Worm (Caenorhabditis elegans) whole organism, L4 larva: ENCODE results near the gene Y38A10A.7.
A peak's percentile ranks its signal among the peaks of the same experiment; 100 is the strongest.

Experiments used
- F10B5.3 ChIP-seq: sonication (generic microtip); optimal IDR thresholded peaks from 2 replicates; lab custom pipeline; 2016; ENCODE audit warnings: mild to moderate bottlenecking, missing genetic modification characterization, missing compliant biosample characterization
- F37D6.2 ChIP-seq: sonication (generic microtip); optimal IDR thresholded peaks from 2 replicates; lab custom pipeline; 2016; ENCODE audit warnings: mild to moderate bottlenecking, missing genetic modification characterization, missing compliant biosample characterization
- F44E2.7 ChIP-seq: fragments of 200-800 bp; sonication (Bioruptor generic); IDR thresholded peaks from 2 replicates; pipeline ENCODE4 v2.1.2; 2022; ENCODE audit warnings: missing genetic modification characterization, missing compliant biosample characterization
- T20F7.1 ChIP-seq: fragments of 200-800 bp; sonication (Bioruptor generic); optimal IDR thresholded peaks from 2 replicates; lab custom pipeline; 2018; ENCODE audit warnings: mild to moderate bottlenecking, missing genetic modification characterization, missing compliant biosample characterization
- T26A8.4 ChIP-seq: fragments of 200-800 bp; sonication (Bioruptor generic); IDR thresholded peaks from 2 replicates; pipeline ENCODE4 v1.3.6; 2022; ENCODE audit warnings: missing genetic modification characterization, missing compliant biosample characterization
- Y105C5A.15 ChIP-seq: fragments of 200-800 bp; sonication (Bioruptor generic); IDR thresholded peaks from 2 replicates; pipeline ENCODE4 v1.3.6; 2022; ENCODE audit warnings: missing genetic modification characterization, missing compliant biosample characterization
- Y75B8A.6 ChIP-seq: fragments of 200-800 bp; sonication (Bioruptor generic); IDR thresholded peaks from 2 replicates; pipeline ENCODE4 v1.3.6; 2022; ENCODE audit warnings: missing genetic modification reagents, missing genetic modification characterization, missing compliant biosample characterization
- ZK337.2 ChIP-seq: fragments of 200-800 bp; sonication (Bioruptor generic); IDR thresholded peaks from 2 replicates; pipeline ENCODE4 v1.3.6; 2022; ENCODE audit warnings: missing genetic modification reagents, missing genetic modification characterization, missing compliant biosample characterization
- aha-1 ChIP-seq: fragments of 150-350 bp; peaks from one replicate; lab custom pipeline; 2014; ENCODE audit warnings: missing biosample characterization, missing genetic modification characterization
- arid-1 ChIP-seq: fragments of 200-800 bp; sonication (Bioruptor generic); conservative IDR thresholded peaks from 2 replicates; pipeline ENCODE4 v1.3.6; 2022; ENCODE audit warnings: missing genetic modification reagents, missing genetic modification characterization, missing compliant biosample characterization
- ceh-44 ChIP-seq: fragments of 200-800 bp; sonication (Bioruptor generic); IDR thresholded peaks from 2 replicates; pipeline ENCODE4 v1.3.6; 2022; ENCODE audit warnings: missing genetic modification reagents, missing genetic modification characterization, missing compliant biosample characterization
- daf-16 ChIP-seq, 3 experiments: sonication (generic microtip); optimal IDR thresholded peaks; 2 replicates each; lab custom pipeline; 2016 to 2017; ENCODE audit warnings: missing genetic modification characterization in 3 of 3, missing genetic modification reagents in 3 of 3, mild to moderate bottlenecking in 2 of 3, missing compliant biosample characterization in 2 of 3, missing biosample characterization in 1 of 3, moderate library complexity in 1 of 3
- daf-19 ChIP-seq: fragments of 200-800 bp; sonication (Bioruptor generic); conservative IDR thresholded peaks from 2 replicates; pipeline ENCODE4 v1.3.6; 2022; ENCODE audit warnings: missing genetic modification characterization, missing compliant biosample characterization
- dmd-9 ChIP-seq: fragments of 200-800 bp; sonication (Bioruptor generic); IDR thresholded peaks from 2 replicates; pipeline ENCODE4 v1.3.6; 2022; ENCODE audit warnings: missing genetic modification reagents, missing genetic modification characterization, missing compliant biosample characterization
- dpl-1 ChIP-seq: fragments of 150-350 bp; optimal IDR thresholded peaks from 2 replicates; lab custom pipeline; 2014; ENCODE audit warnings: missing biosample characterization, missing genetic modification reagents, missing genetic modification characterization
- duxl-1 ChIP-seq: sonication (generic microtip); optimal IDR thresholded peaks from 2 replicates; lab custom pipeline; 2016; ENCODE audit warnings: mild to moderate bottlenecking, missing genetic modification characterization, moderate library complexity, missing compliant biosample characterization; ENCODE audit not compliant: poor library complexity
- dve-1 ChIP-seq: sonication (generic microtip); optimal IDR thresholded peaks from 2 replicates; lab custom pipeline; 2017; ENCODE audit warnings: antibody characterized with exemption, mild to moderate bottlenecking, missing genetic modification characterization, missing compliant biosample characterization; ENCODE audit not compliant: insufficient read depth
- egl-27 ChIP-seq: sonication (generic microtip); optimal IDR thresholded peaks from 3 replicates; lab custom pipeline; 2017; ENCODE audit warnings: missing biosample characterization, missing genetic modification reagents, missing genetic modification characterization
- hlh-11 ChIP-seq: fragments of 200-800 bp; sonication (Bioruptor generic); optimal IDR thresholded peaks from 2 replicates; lab custom pipeline; 2018; ENCODE audit warnings: mild to moderate bottlenecking, missing genetic modification characterization, missing compliant biosample characterization
- hlh-30 ChIP-seq: sonication (generic microtip); optimal IDR thresholded peaks from 2 replicates; lab custom pipeline; 2017; ENCODE audit warnings: antibody characterized with exemption, mild to moderate bottlenecking, missing genetic modification characterization, missing compliant biosample characterization; ENCODE audit not compliant: insufficient read depth
- lim-7 ChIP-seq: fragments of 200-800 bp; sonication (Bioruptor generic); IDR thresholded peaks from 2 replicates; pipeline ENCODE4 v1.3.6; 2022; ENCODE audit warnings: missing genetic modification characterization, missing compliant biosample characterization
- lin-1 ChIP-seq: fragments of 200-800 bp; sonication (Bioruptor generic); IDR thresholded peaks from 2 replicates; pipeline ENCODE4 v1.3.6; 2022; ENCODE audit warnings: missing genetic modification reagents, missing genetic modification characterization, missing compliant biosample characterization
- lin-38 ChIP-seq: fragments of 200-800 bp; sonication (Bioruptor generic); IDR thresholded peaks from 2 replicates; pipeline ENCODE4 v1.3.6; 2022; ENCODE audit warnings: missing genetic modification reagents, missing genetic modification characterization, missing compliant biosample characterization
- lin-39 ChIP-seq: fragments of 150-350 bp; optimal IDR thresholded peaks from 2 replicates; lab custom pipeline; 2014; ENCODE audit warnings: missing biosample characterization, missing genetic modification reagents, missing genetic modification characterization
- lsy-2 ChIP-seq, 2 experiments: fragments of 150-350 bp in 1 of 2; sonication (generic microtip) in 1 of 2; optimal IDR thresholded peaks; 2 replicates each; lab custom pipeline; 2014 to 2017; ENCODE audit warnings: missing biosample characterization in 2 of 2, missing genetic modification characterization in 2 of 2
- madf-5 ChIP-seq, 2 experiments: fragments of 200-800 bp; sonication (Bioruptor generic); IDR thresholded peaks; 2 replicates each; pipeline ENCODE4 v1.3.6; 2022; ENCODE audit warnings: missing compliant biosample characterization in 2 of 2, missing genetic modification characterization in 2 of 2
- mdt-29 ChIP-seq: fragments of 200-800 bp; sonication (Bioruptor generic); IDR thresholded peaks from 2 replicates; pipeline ENCODE4 v1.3.6; 2022; ENCODE audit warnings: missing genetic modification reagents, missing genetic modification characterization, missing compliant biosample characterization
- mep-1 ChIP-seq: fragments of 150-350 bp; sonication (generic microtip); optimal IDR thresholded peaks from 3 replicates; lab custom pipeline; 2014; ENCODE audit warnings: missing biosample characterization, missing genetic modification characterization
- mes-2 ChIP-seq: sonication (generic microtip); optimal IDR thresholded peaks from 2 replicates; lab custom pipeline; 2016; ENCODE audit warnings: missing genotype, mild to moderate bottlenecking, missing genetic modification characterization, missing compliant biosample characterization; ENCODE audit not compliant: poor library complexity, severe bottlenecking
- nhr-10 ChIP-seq: fragments of 150-350 bp; optimal IDR thresholded peaks from 2 replicates; lab custom pipeline; 2014; ENCODE audit warnings: missing biosample characterization, missing genetic modification characterization
- nhr-237 ChIP-seq: sonication (generic microtip); optimal IDR thresholded peaks from 2 replicates; lab custom pipeline; 2017; ENCODE audit warnings: missing biosample characterization, missing genetic modification characterization
- nhr-25 ChIP-seq: sonication (generic microtip); optimal IDR thresholded peaks from 2 replicates; lab custom pipeline; 2017; ENCODE audit warnings: missing genetic modification characterization, mild to moderate bottlenecking, missing compliant biosample characterization, antibody characterized with exemption, moderate library complexity, borderline replicate concordance; ENCODE audit not compliant: insufficient read depth
- nhr-28 ChIP-seq: fragments of 150-350 bp; optimal IDR thresholded peaks from 2 replicates; lab custom pipeline; 2014; ENCODE audit warnings: missing biosample characterization, missing genetic modification characterization
- nhr-48 ChIP-seq: sonication (generic microtip); optimal IDR thresholded peaks from 2 replicates; lab custom pipeline; 2016; ENCODE audit warnings: mild to moderate bottlenecking, missing genetic modification characterization, missing compliant biosample characterization
- pha-4 ChIP-seq, 2 experiments: fragments of 150-350 bp in 1 of 2; fragments of 200-800 bp in 1 of 2; sonication (Bioruptor generic) in 1 of 2; IDR thresholded peaks in 1 of 2; optimal IDR thresholded peaks in 1 of 2; 2 replicates each; pipeline versions ENCODE4 v1.3.6 to Lab custom; 2014 to 2022; ENCODE audit warnings: missing genetic modification characterization in 2 of 2, missing genetic modification reagents in 2 of 2, missing biosample characterization in 1 of 2, missing compliant biosample characterization in 1 of 2
- tag-97 ChIP-seq: fragments of 200-800 bp; sonication (Bioruptor generic); IDR thresholded peaks from 2 replicates; pipeline ENCODE4 v1.3.6; 2022; ENCODE audit warnings: missing genetic modification characterization, missing compliant biosample characterization
- tra-1 ChIP-seq: fragments of 200-800 bp; sonication (Bioruptor generic); IDR thresholded peaks from 2 replicates; pipeline ENCODE4 v1.3.6; 2022; ENCODE audit warnings: missing genetic modification reagents, missing genetic modification characterization, missing compliant biosample characterization
- unc-130 ChIP-seq: sonication (generic microtip); optimal IDR thresholded peaks from 2 replicates; lab custom pipeline; 2016; ENCODE audit warnings: missing genetic modification reagents, missing genetic modification characterization, missing compliant biosample characterization
- unc-39 ChIP-seq: sonication (generic microtip); optimal IDR thresholded peaks from 2 replicates; lab custom pipeline; 2017; ENCODE audit warnings: missing biosample characterization, missing genetic modification characterization
- zip-11 ChIP-seq: fragments of 200-800 bp; sonication (Bioruptor generic); IDR thresholded peaks from 2 replicates; pipeline ENCODE4 v1.3.6; 2022; ENCODE audit warnings: missing genetic modification characterization, missing compliant biosample characterization
- zip-2 ChIP-seq: fragments of 150-350 bp; optimal IDR thresholded peaks from 2 replicates; lab custom pipeline; 2014; ENCODE audit warnings: missing biosample characterization, missing genetic modification characterization
- ztf-7 ChIP-seq: fragments of 150-350 bp; optimal IDR thresholded peaks from 2 replicates; lab custom pipeline; 2014; ENCODE audit warnings: missing biosample characterization, missing genetic modification characterization

The Y38A10A.7 gene

DNA sequence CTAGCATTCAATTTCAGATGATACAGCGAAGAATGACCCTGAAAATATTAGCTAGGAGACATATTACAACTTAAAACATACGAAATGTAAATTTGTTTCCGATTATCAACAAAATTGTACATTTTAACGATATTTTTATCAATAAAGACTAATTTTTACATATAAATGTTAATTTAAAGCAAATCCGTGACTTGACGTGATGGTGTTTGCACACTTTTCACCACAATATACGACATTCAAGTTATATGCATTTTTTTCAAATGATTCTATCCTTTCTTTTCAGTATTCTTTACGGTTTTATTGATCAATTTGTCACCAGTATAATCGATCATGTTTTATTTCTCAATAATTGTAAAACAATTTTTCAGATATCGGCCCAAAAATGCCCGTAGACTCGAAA is at the start of gene Y38A10A.7:
Y38A10A.7 (plus strand) TSS at position 369 of the 400 bp plus-strand sequence.
- TF ChIP-seq nhr-28 (peak; percentile 4), lin-38 (GFP tag; lab: Robert Waterston, UW) (0 out of 2 replicates have a peak, but pooled peaks have one; percentile 4), aha-1 (tag; lab: Kevin White, UChicago) (peak; percentile 17), mes-2 (tag; lab: Kevin White, UChicago) (peak; percentile 32), dve-1 (tag; lab: Kevin White, UChicago) (peak; percentile 3), zip-11 (GFP tag; lab: Robert Waterston, UW) (no peak), T20F7.1 (GFP tag; lab: Kevin White, UChicago) (peak; percentile 51), dpl-1 (GFP tag; lab: Kevin White, UChicago) (peak; percentile 56), egl-27 (no peak), lsy-2 (tag; optimal IDR thresholded peaks at IDR 0.05; lab: Kevin White, UChicago) (peak in 1 of 2 experiments; percentile 41), lin-39 (no peak)

- TF ChIP-seq tra-1 (GFP tag; lab: Robert Waterston, UW), result no peak
- no peak for TF ChIP-seq Y75B8A.6
- no peak for TF ChIP-seq daf-16 (GFP tag; optimal IDR thresholded peaks at IDR 0.05; lab: Kevin White, UChicago)
- TF ChIP-seq daf-16 (tag; optimal IDR thresholded peaks at IDR 0.05; lab: Kevin White, UChicago), result peak; percentile 3
- no peak for TF ChIP-seq unc-39
Observed at ce11 chrV:6047818-6048217, 48.2 kb upstream of the Y38A10A.7 start, which contains the start of gene pgap-3. pgap-3 (minus strand) TSS chrV:6047918.

- no peak for TF ChIP-seq tra-1 (GFP tag; lab: Robert Waterston, UW)
- TF ChIP-seq daf-16 (GFP tag; optimal IDR thresholded peaks at IDR 0.05; lab: Kevin White, UChicago), result no peak
- TF ChIP-seq daf-16 (tag; optimal IDR thresholded peaks at IDR 0.05; lab: Kevin White, UChicago), result peak; percentile 12
- TF ChIP-seq dve-1 (tag; lab: Kevin White, UChicago), result no peak
- TF ChIP-seq lin-1 (GFP tag; lab: Robert Waterston, UW), result no peak
- TF ChIP-seq, all 104 proteins: peak for 1
Observed at ce11 chrV:6051159-6051558, 44.8 kb upstream of the Y38A10A.7 start, which contains the start of gene jamp-1. jamp-1 (minus strand) TSS chrV:6051259.

DNA sequence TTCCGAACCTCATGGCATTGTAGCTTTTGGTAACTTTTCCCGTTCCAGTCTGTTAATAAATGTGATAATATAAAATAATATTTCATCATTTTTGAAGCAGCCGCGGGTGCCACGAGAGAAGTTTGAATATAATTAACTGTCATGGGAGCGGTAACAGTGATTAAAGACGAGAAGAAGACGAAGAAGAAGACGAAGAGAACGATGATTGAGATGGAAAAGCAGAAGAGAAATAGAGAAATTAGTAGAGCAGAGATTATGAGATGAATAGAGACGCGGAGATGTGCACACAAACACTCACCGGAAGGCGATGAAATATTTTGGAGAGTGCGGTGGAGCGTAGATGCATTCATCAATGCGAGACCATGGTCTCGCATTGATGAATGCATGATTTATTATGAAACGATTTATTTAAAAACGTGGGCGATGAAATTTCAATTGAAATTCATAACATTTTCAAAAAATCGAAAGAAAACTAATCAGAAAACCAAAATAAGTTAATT is 42.8 kb upstream of the Y38A10A.7 start, which contains the start of gene seip-1:
seip-1 (minus strand) TSS at position 51 of the 500 bp plus-strand sequence.
- TF ChIP-seq ztf-7, result no peak
- TF ChIP-seq ZK337.2 (GFP tag; lab: Robert Waterston, UW), result no peak
- no peak for TF ChIP-seq Y105C5A.15
- no peak for TF ChIP-seq mdt-29 (GFP tag; lab: Robert Waterston, UW)
- no peak for TF ChIP-seq ceh-44
- TF ChIP-seq unc-39, result no peak
- no peak for TF ChIP-seq nhr-237
- peak; percentile 14 for TF ChIP-seq unc-130 (GFP tag; lab: Kevin White, UChicago)
- no peak for TF ChIP-seq madf-5 (GFP tag; IDR thresholded peaks at IDR 0.05; lab: Robert Waterston, UW)
- TF ChIP-seq pha-4 (GFP tag; IDR thresholded peaks at IDR 0.05; lab: Robert Waterston, UW), result no peak; the same call in 1 of the 2 replicates
- peak; percentile 90 for TF ChIP-seq pha-4 (tag; optimal IDR thresholded peaks at IDR 0.05; lab: Kevin White, UChicago)
- TF ChIP-seq Y75B8A.6, result no peak
- no peak for TF ChIP-seq lim-7 (GFP tag; lab: Robert Waterston, UW)
- peak; percentile 28; the same call in 1 of the 2 replicates for TF ChIP-seq T26A8.4 (GFP tag; lab: Robert Waterston, UW)
- TF ChIP-seq mep-1, result peak; percentile 94
- TF ChIP-seq F10B5.3 (tag; lab: Kevin White, UChicago), result no peak
- TF ChIP-seq lin-1 (GFP tag; lab: Robert Waterston, UW), result peak; percentile 94
- peak; percentile 78 for TF ChIP-seq dpl-1 (GFP tag; lab: Kevin White, UChicago)
- peak; percentile 16 for TF ChIP-seq zip-2
- peak; percentile 29 for TF ChIP-seq nhr-25
- TF ChIP-seq F37D6.2 (tag; lab: Kevin White, UChicago), result peak; percentile 37
- peak; percentile 52 for TF ChIP-seq nhr-48 (tag; lab: Kevin White, UChicago)
- TF ChIP-seq F44E2.7 (GFP tag; lab: Robert Waterston, UW), result no peak
- TF ChIP-seq dmd-9 (GFP tag; lab: Robert Waterston, UW), result no peak
- TF ChIP-seq hlh-11 (tag; lab: Kevin White, UChicago), result peak; percentile 81
- TF ChIP-seq arid-1 (GFP tag; lab: Robert Waterston, UW), result 0 out of 2 replicates have a peak, but pooled peaks have one; percentile 8
- peak; percentile 82 for TF ChIP-seq hlh-30 (tag; lab: Kevin White, UChicago)
- TF ChIP-seq nhr-10 (tag; lab: Kevin White, UChicago), result peak; percentile 11
- TF ChIP-seq tag-97, result no peak
- no peak for TF ChIP-seq daf-19
- TF ChIP-seq duxl-1, result peak; percentile 32
